Fruit fly (Drosophila melanogaster) whole organism, prepupa: ENCODE measurements around the gene Bet3.

ENCODE experiments used
- Blimp-1 ChIP-seq: fragments of 200-800 bp; sonication (Bioruptor generic); optimal IDR thresholded peaks from 3 replicates; lab custom pipeline; 2017; ENCODE audit warnings: missing biosample characterization, missing genetic modification characterization, mild to moderate bottlenecking, moderate library complexity, missing genetic modification reagents
- CG4318 ChIP-seq: fragments of 200-800 bp; sonication (Bioruptor generic); optimal IDR thresholded peaks from 3 replicates; lab custom pipeline; 2017; ENCODE audit warnings: missing biosample characterization, mild to moderate bottlenecking, missing genetic modification characterization
- CG8632 ChIP-seq: fragments of 200-800 bp; sonication (Bioruptor generic); optimal IDR thresholded peaks from 3 replicates; lab custom pipeline; 2016; ENCODE audit warnings: missing biosample characterization, missing genetic modification characterization
- cyc ChIP-seq: fragments of 200-800 bp; sonication (Bioruptor generic); optimal IDR thresholded peaks from 3 replicates; lab custom pipeline; 2016; ENCODE audit warnings: missing biosample characterization, missing genetic modification characterization

dm6 chr3L:9435315-9435714, 6.8 kb downstream of the Bet3 start, which contains the start of gene CG42526:
- no peak for TF ChIP-seq CG4318 (GFP tag; lab: Kevin White, UChicago)
- peak; percentile 14 for TF ChIP-seq CG8632 (GFP tag; lab: Kevin White, UChicago)
- no peak for TF ChIP-seq Blimp-1 (GFP tag; lab: Kevin White, UChicago)
- TF ChIP-seq cyc: no peak
